Worm (Caenorhabditis elegans) whole organism, mixed stage, embryonic: ENCODE data around the gene Y49E10.18.
A peak's percentile ranks its signal among the peaks of the same experiment; 100 is the strongest.

Experiments used
- M03D4.4 ChIP-seq: sonication (generic microtip); optimal IDR thresholded peaks from 2 replicates; lab custom pipeline; 2017; ENCODE audit warnings: mild to moderate bottlenecking, missing genetic modification characterization, missing compliant biosample characterization
- bed-3 ChIP-seq: fragments of 200-800 bp; sonication (Bioruptor generic); optimal IDR thresholded peaks from 3 replicates; lab custom pipeline; 2018; ENCODE audit warnings: mild to moderate bottlenecking, missing genetic modification characterization, moderate library complexity, missing compliant biosample characterization
- blmp-1 ChIP-seq: fragments of 150-350 bp; optimal IDR thresholded peaks from 2 replicates; lab custom pipeline; 2014; ENCODE audit warnings: missing biosample characterization, missing genetic modification characterization
- ceh-39 ChIP-seq: fragments of 150-350 bp; optimal IDR thresholded peaks from 2 replicates; lab custom pipeline; 2014; ENCODE audit warnings: missing biosample characterization, missing genetic modification characterization
- ceh-43 ChIP-seq: fragments of 200-800 bp; sonication (Bioruptor generic); optimal IDR thresholded peaks from 2 replicates; lab custom pipeline; 2018; ENCODE audit warnings: mild to moderate bottlenecking, missing genetic modification characterization, moderate library complexity, missing compliant biosample characterization
- ceh-83 ChIP-seq: fragments of 200-800 bp; sonication (Bioruptor generic); optimal IDR thresholded peaks from 2 replicates; lab custom pipeline; 2018; ENCODE audit warnings: mild to moderate bottlenecking, missing genetic modification characterization, missing compliant biosample characterization
- ces-1 ChIP-seq: fragments of 150-350 bp; optimal IDR thresholded peaks from 2 replicates; lab custom pipeline; 2014; ENCODE audit warnings: missing biosample characterization, missing genetic modification reagents, missing genetic modification characterization
- cnd-1 ChIP-seq: fragments of 200-800 bp; sonication (Bioruptor generic); optimal IDR thresholded peaks from 2 replicates; lab custom pipeline; 2018; ENCODE audit warnings: mild to moderate bottlenecking, missing genetic modification characterization, missing compliant biosample characterization
- drap-1 ChIP-seq: fragments of 200-800 bp; sonication (Bioruptor generic); optimal IDR thresholded peaks from 3 replicates; lab custom pipeline; 2018; ENCODE audit warnings: mild to moderate bottlenecking, missing genetic modification characterization, missing compliant biosample characterization
- elt-1 ChIP-seq: sonication (generic microtip); optimal IDR thresholded peaks from 2 replicates; lab custom pipeline; 2017; ENCODE audit warnings: missing genetic modification characterization, mild to moderate bottlenecking, missing compliant biosample characterization, antibody characterized with exemption, moderate library complexity, borderline replicate concordance; ENCODE audit not compliant: insufficient read depth
- elt-3 ChIP-seq: fragments of 150-350 bp; optimal IDR thresholded peaks from 2 replicates; lab custom pipeline; 2014; ENCODE audit warnings: missing biosample characterization, missing genetic modification characterization
- flh-1 ChIP-seq: fragments of 200-800 bp; sonication (Bioruptor generic); optimal IDR thresholded peaks from 2 replicates; lab custom pipeline; 2018; ENCODE audit warnings: mild to moderate bottlenecking, missing genetic modification characterization, moderate library complexity, missing compliant biosample characterization
- ham-2 ChIP-seq: fragments of 200-800 bp; sonication (Bioruptor generic); optimal IDR thresholded peaks from 2 replicates; lab custom pipeline; 2018; ENCODE audit warnings: mild to moderate bottlenecking, missing genetic modification characterization, missing compliant biosample characterization
- hlh-1 ChIP-seq: fragments of 150-350 bp; optimal IDR thresholded peaks from 2 replicates; lab custom pipeline; 2014; ENCODE audit warnings: missing biosample characterization, missing genetic modification reagents, missing genetic modification characterization
- lin-13 ChIP-seq: fragments of 150-350 bp; optimal IDR thresholded peaks from 2 replicates; lab custom pipeline; 2014; ENCODE audit warnings: missing biosample characterization, missing genetic modification characterization
- lin-32 ChIP-seq: fragments of 200-800 bp; sonication (Bioruptor generic); optimal IDR thresholded peaks from 2 replicates; lab custom pipeline; 2018; ENCODE audit warnings: mild to moderate bottlenecking, missing genetic modification characterization, missing compliant biosample characterization
- lsy-2 ChIP-seq: fragments of 150-350 bp; optimal IDR thresholded peaks from 2 replicates; lab custom pipeline; 2014; ENCODE audit warnings: missing biosample characterization, missing genetic modification characterization
- mab-5 ChIP-seq: fragments of 150-350 bp; optimal IDR thresholded peaks from 2 replicates; lab custom pipeline; 2014; ENCODE audit warnings: missing biosample characterization, missing genetic modification characterization
- mep-1 ChIP-seq: fragments of 150-350 bp; optimal IDR thresholded peaks from 2 replicates; lab custom pipeline; 2017; ENCODE audit warnings: missing biosample characterization, missing genetic modification reagents, missing genetic modification characterization, inconsistent platforms
- mls-2 ChIP-seq: sonication (generic microtip); optimal IDR thresholded peaks from 2 replicates; lab custom pipeline; 2016; ENCODE audit warnings: mild to moderate bottlenecking, missing genetic modification characterization, moderate library complexity, missing compliant biosample characterization
- nhr-12 ChIP-seq: fragments of 150-350 bp; optimal IDR thresholded peaks from 2 replicates; lab custom pipeline; 2014; ENCODE audit warnings: missing biosample characterization, missing genetic modification characterization
- nhr-2 ChIP-seq: fragments of 150-350 bp; optimal IDR thresholded peaks from 2 replicates; lab custom pipeline; 2014; ENCODE audit warnings: missing biosample characterization, missing genetic modification characterization
- nhr-237 ChIP-seq: fragments of 150-350 bp; optimal IDR thresholded peaks from 2 replicates; lab custom pipeline; 2014; ENCODE audit warnings: missing biosample characterization, missing genetic modification characterization
- nhr-28 ChIP-seq: fragments of 150-350 bp; optimal IDR thresholded peaks from 2 replicates; lab custom pipeline; 2014; ENCODE audit warnings: missing biosample characterization, missing genetic modification characterization
- nhr-76 ChIP-seq: sonication (generic microtip); optimal IDR thresholded peaks from 2 replicates; lab custom pipeline; 2017; ENCODE audit warnings: missing biosample characterization, missing genetic modification characterization
- pha-4 ChIP-seq: fragments of 150-350 bp; optimal IDR thresholded peaks from 2 replicates; lab custom pipeline; 2018; ENCODE audit warnings: missing biosample characterization, missing genetic modification reagents, missing genetic modification characterization
- sem-2 ChIP-seq: fragments of 200-800 bp; sonication (Bioruptor generic); optimal IDR thresholded peaks from 2 replicates; lab custom pipeline; 2018; ENCODE audit warnings: mild to moderate bottlenecking, missing genetic modification characterization, missing compliant biosample characterization
- snpc-4 ChIP-seq: fragments of 150-350 bp; optimal IDR thresholded peaks from 2 replicates; lab custom pipeline; 2014; ENCODE audit warnings: missing biosample characterization, missing genetic modification characterization
- sptf-1 ChIP-seq: sonication (generic microtip); optimal IDR thresholded peaks from 2 replicates; lab custom pipeline; 2017; ENCODE audit warnings: mild to moderate bottlenecking, missing genetic modification characterization, moderate library complexity, missing compliant biosample characterization
- tbx-8 ChIP-seq: fragments of 200-800 bp; sonication (Bioruptor generic); optimal IDR thresholded peaks from 2 replicates; lab custom pipeline; 2018; ENCODE audit warnings: mild to moderate bottlenecking, missing genetic modification characterization, moderate library complexity, missing compliant biosample characterization
- unc-120 ChIP-seq: sonication (generic microtip); optimal IDR thresholded peaks from 2 replicates; lab custom pipeline; 2017; ENCODE audit warnings: missing genetic modification characterization, missing compliant biosample characterization; ENCODE audit not compliant: poor library complexity, severe bottlenecking
- unc-39 ChIP-seq: fragments of 150-350 bp; optimal IDR thresholded peaks from 2 replicates; lab custom pipeline; 2014; ENCODE audit warnings: missing biosample characterization, missing genetic modification characterization
- unc-62 ChIP-seq: fragments of 150-350 bp; optimal IDR thresholded peaks from 2 replicates; lab custom pipeline; 2014; ENCODE audit warnings: missing biosample characterization, missing genetic modification reagents, missing genetic modification characterization
- zip-8 ChIP-seq: fragments of 150-350 bp; optimal IDR thresholded peaks from 2 replicates; lab custom pipeline; 2014; ENCODE audit warnings: missing biosample characterization, missing genetic modification characterization
- ztf-11 ChIP-seq: fragments of 150-350 bp; optimal IDR thresholded peaks from 2 replicates; lab custom pipeline; 2014; ENCODE audit warnings: missing biosample characterization, missing genetic modification characterization

The Y49E10.18 gene

DNA sequence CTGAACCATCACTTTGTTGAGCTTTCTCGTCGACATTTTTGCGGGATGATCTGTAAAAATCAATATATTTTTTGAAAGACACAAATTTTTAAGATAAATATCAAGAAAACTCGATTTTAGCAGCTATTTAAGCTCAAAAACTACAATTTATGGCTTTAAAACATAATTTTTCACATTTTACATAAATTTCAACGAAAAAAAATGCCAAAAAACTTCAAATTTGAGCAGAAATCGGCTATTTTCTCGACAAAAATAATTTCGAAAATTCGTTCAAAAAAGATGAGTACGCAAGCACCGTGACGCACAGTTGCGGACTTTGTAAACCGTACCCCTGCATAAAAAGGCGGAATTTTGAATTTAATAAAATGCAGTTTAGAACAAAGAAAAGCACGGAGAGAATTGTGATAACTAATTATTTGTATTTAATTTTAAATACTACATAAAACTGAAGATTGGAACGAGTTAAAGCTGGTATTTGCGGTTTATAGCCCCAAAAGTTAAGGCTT is 16.3 kb downstream of the Y49E10.18 start, which contains the start of gene snr-6:
TSS of gene snr-6 (minus strand) at position 51 of the 506 bp plus-strand sequence.
- TF ChIP-seq sem-2 (GFP tag; lab: Kevin White, UChicago) (no peak), nhr-12 (tag; lab: Kevin White, UChicago) (no peak), zip-8 (tag; lab: Kevin White, UChicago) (no peak), bed-3 (GFP tag; lab: Kevin White, UChicago) (no peak), nhr-237 (tag; lab: Kevin White, UChicago) (peak; percentile 73), ceh-83 (peak; percentile 23), hlh-1 (tag; lab: Kevin White, UChicago) (peak; percentile 50), lsy-2 (tag; lab: Kevin White, UChicago) (peak; percentile 98), elt-1 (no peak), mep-1 (peak; percentile 86), lin-32 (GFP tag; lab: Kevin White, UChicago) (no peak), nhr-2 (tag; lab: Kevin White, UChicago) (no peak), blmp-1 (tag; lab: Kevin White, UChicago) (no peak), ztf-11 (tag; lab: Kevin White, UChicago) (no peak), unc-120 (tag; lab: Kevin White, UChicago) (peak; percentile 2), cnd-1 (tag; lab: Kevin White, UChicago) (no peak), M03D4.4 (peak; percentile 9), ceh-43 (GFP tag; lab: Kevin White, UChicago) (no peak), ceh-39 (tag; lab: Kevin White, UChicago) (peak; percentile 23), nhr-28 (no peak), pha-4 (tag; lab: Kevin White, UChicago) (peak; percentile 60), elt-3 (tag; lab: Kevin White, UChicago) (no peak), mls-2 (tag; lab: Kevin White, UChicago) (no peak), ham-2 (no peak), mab-5 (tag; lab: Kevin White, UChicago) (no peak), ces-1 (GFP tag; lab: Kevin White, UChicago) (peak; percentile 61), lin-13 (tag; lab: Kevin White, UChicago) (peak; percentile 52), unc-62 (GFP tag; lab: Kevin White, UChicago) (peak; percentile 3), flh-1 (GFP tag; lab: Kevin White, UChicago) (no peak), nhr-76 (tag; lab: Kevin White, UChicago) (no peak), snpc-4 (tag; lab: Kevin White, UChicago) (no peak), drap-1 (peak; percentile 7), sptf-1 (tag; lab: Kevin White, UChicago) (peak; percentile 12), unc-39 (tag; lab: Kevin White, UChicago) (no peak), tbx-8 (GFP tag; lab: Kevin White, UChicago) (no peak)

ce11 chrIII:12428799-12429351 is 17.0 kb downstream of the Y49E10.18 start:
- TF ChIP-seq blmp-1 (tag; lab: Kevin White, UChicago): no peak
- TF ChIP-seq sptf-1 (tag; lab: Kevin White, UChicago): no peak
- no peak for TF ChIP-seq nhr-2 (tag; lab: Kevin White, UChicago)
- no peak for TF ChIP-seq pha-4 (tag; lab: Kevin White, UChicago)
- no peak for TF ChIP-seq drap-1
- TF ChIP-seq bed-3 (GFP tag; lab: Kevin White, UChicago): no peak
- TF ChIP-seq lin-13 (tag; lab: Kevin White, UChicago): no peak

- no peak for TF ChIP-seq flh-1 (GFP tag; lab: Kevin White, UChicago)
- TF ChIP-seq blmp-1 (tag; lab: Kevin White, UChicago): no peak
- no peak for TF ChIP-seq ceh-43 (GFP tag; lab: Kevin White, UChicago)
- no peak for TF ChIP-seq lin-32 (GFP tag; lab: Kevin White, UChicago)
- no peak for TF ChIP-seq pha-4 (tag; lab: Kevin White, UChicago)
- TF ChIP-seq tbx-8 (GFP tag; lab: Kevin White, UChicago): no peak
- no peak for TF ChIP-seq sem-2 (GFP tag; lab: Kevin White, UChicago)
- no peak for TF ChIP-seq ces-1 (GFP tag; lab: Kevin White, UChicago)
- TF ChIP-seq nhr-12 (tag; lab: Kevin White, UChicago): no peak
- no peak for TF ChIP-seq ztf-11 (tag; lab: Kevin White, UChicago)
- no peak for TF ChIP-seq lin-13 (tag; lab: Kevin White, UChicago)
- TF ChIP-seq M03D4.4: no peak
- no peak for TF ChIP-seq elt-1
- TF ChIP-seq ceh-83: no peak
Observed at ce11 chrIII:12428264-12428627, 17.7 kb downstream of the Y49E10.18 start.
